Worm (Caenorhabditis elegans): ENCODE measurements around the gene tag-340.

ce11 chrIII:4879445-4879844 is 20.9 kb upstream of the tag-340 start, which contains the start of gene C35D10.1:
- TF ChIP-seq med-1 (GFP tag; optimal IDR thresholded peaks at IDR 0.05; ENCODE audit: insufficient read depth), result no peak
- no peak for TF ChIP-seq klf-2 (GFP tag; conservative IDR thresholded peaks at IDR 0.05)
- no peak for TF ChIP-seq flt-1 (GFP tag; IDR thresholded peaks at IDR 0.05)
- no peak for TF ChIP-seq T22C8.4 (GFP tag; IDR thresholded peaks at IDR 0.05)
- TF ChIP-seq tab-1 (GFP tag; IDR thresholded peaks at IDR 0.05), result no peak
- TF ChIP-seq ref-1 (GFP tag; conservative IDR thresholded peaks at IDR 0.05), result no peak
- no peak for TF ChIP-seq ztf-29 (GFP tag; IDR thresholded peaks at IDR 0.05)
- TF ChIP-seq ztf-23 (GFP tag; IDR thresholded peaks at IDR 0.05), result no peak

All from whole organism, midembryonic.